Worm (Caenorhabditis elegans) whole organism, L4 larva: ENCODE results near the gene C29A12.6.

ENCODE experiments used
- nhr-102 ChIP-seq: sonication (generic microtip); optimal IDR thresholded peaks from 2 replicates; lab custom pipeline; 2016; ENCODE audit warnings: mild to moderate bottlenecking, missing genetic modification characterization, moderate library complexity, missing compliant biosample characterization
- unc-62 ChIP-seq, 3 experiments: fragments of 150-350 bp in 1 of 3; sonication (generic microtip); optimal IDR thresholded peaks in 2 of 3; peaks in 1 of 3; 1 replicate in 1 of 3; 2 replicates in 2 of 3; lab custom pipeline; 2014 to 2017; ENCODE audit warnings: missing biosample characterization in 3 of 3, missing genetic modification characterization in 3 of 3, missing genetic modification reagents in 3 of 3, missing genotype in 1 of 3

- TF ChIP-seq unc-62 (GFP tag; optimal IDR thresholded peaks at IDR 0.05 in 1 of 2; lab: Kevin White, UChicago) (no peak), unc-62 (tag; optimal IDR thresholded peaks at IDR 0.05; lab: Kevin White, UChicago) (no peak), nhr-102 (no peak)
These were observed 22.3 kb upstream of the C29A12.6 start, which contains the start of gene nrx-1 for ce11 chrV:10824711-10825110.
